Worm (Caenorhabditis elegans) whole organism, L4 larva: ENCODE results near the gene F07A11.4.
A peak's percentile ranks its signal among the peaks of the same experiment; 100 is the strongest.

ENCODE experiments used
- D1046.2 ChIP-seq: fragments of 200-800 bp; sonication (Bioruptor generic); IDR thresholded peaks from 2 replicates; pipeline ENCODE4 v1.3.6; 2022; ENCODE audit warnings: missing genetic modification characterization, missing compliant biosample characterization
- F37D6.2 ChIP-seq: sonication (generic microtip); optimal IDR thresholded peaks from 2 replicates; lab custom pipeline; 2016; ENCODE audit warnings: mild to moderate bottlenecking, missing genetic modification characterization, missing compliant biosample characterization
- F49E8.2 ChIP-seq: sonication (generic microtip); optimal IDR thresholded peaks from 2 replicates; lab custom pipeline; 2016; ENCODE audit warnings: missing compliant biosample characterization, mild to moderate bottlenecking, missing genetic modification characterization, borderline replicate concordance
- Y48G9A.11 ChIP-seq: fragments of 200-800 bp; sonication (Bioruptor generic); IDR thresholded peaks from 2 replicates; pipeline ENCODE4 v1.3.6; 2022; ENCODE audit warnings: missing genetic modification reagents, missing genetic modification characterization, missing compliant biosample characterization
- ZK546.5 ChIP-seq, 2 experiments: sonication (generic microtip); optimal IDR thresholded peaks; 2 replicates each; lab custom pipeline; 2017; ENCODE audit warnings: missing biosample characterization in 2 of 2, missing genetic modification characterization in 2 of 2
- aha-1 ChIP-seq: fragments of 150-350 bp; peaks from one replicate; lab custom pipeline; 2014; ENCODE audit warnings: missing biosample characterization, missing genetic modification characterization
- ceh-28 ChIP-seq: fragments of 150-350 bp; optimal IDR thresholded peaks from 2 replicates; lab custom pipeline; 2014; ENCODE audit warnings: missing biosample characterization, missing genetic modification reagents, missing genetic modification characterization
- daf-16 ChIP-seq, 3 experiments: sonication (generic microtip); optimal IDR thresholded peaks; 2 replicates each; lab custom pipeline; 2016 to 2017; ENCODE audit warnings: missing genetic modification characterization in 3 of 3, missing genetic modification reagents in 3 of 3, mild to moderate bottlenecking in 2 of 3, missing compliant biosample characterization in 2 of 3, missing biosample characterization in 1 of 3, moderate library complexity in 1 of 3
- dmd-6 ChIP-seq: fragments of 200-800 bp; sonication (Bioruptor generic); IDR thresholded peaks from 2 replicates; pipeline ENCODE4 v1.3.6; 2022; ENCODE audit warnings: missing genetic modification reagents, missing genetic modification characterization, missing compliant biosample characterization
- dve-1 ChIP-seq: sonication (generic microtip); optimal IDR thresholded peaks from 2 replicates; lab custom pipeline; 2017; ENCODE audit warnings: antibody characterized with exemption, mild to moderate bottlenecking, missing genetic modification characterization, missing compliant biosample characterization; ENCODE audit not compliant: insufficient read depth
- hlh-11 ChIP-seq: fragments of 200-800 bp; sonication (Bioruptor generic); optimal IDR thresholded peaks from 2 replicates; lab custom pipeline; 2018; ENCODE audit warnings: mild to moderate bottlenecking, missing genetic modification characterization, missing compliant biosample characterization
- lim-7 ChIP-seq: fragments of 200-800 bp; sonication (Bioruptor generic); IDR thresholded peaks from 2 replicates; pipeline ENCODE4 v1.3.6; 2022; ENCODE audit warnings: missing genetic modification characterization, missing compliant biosample characterization
- lin-13 ChIP-seq: fragments of 150-350 bp; optimal IDR thresholded peaks from 2 replicates; lab custom pipeline; 2014; ENCODE audit warnings: missing biosample characterization, missing genetic modification reagents, missing genetic modification characterization
- lin-38 ChIP-seq: fragments of 200-800 bp; sonication (Bioruptor generic); IDR thresholded peaks from 2 replicates; pipeline ENCODE4 v1.3.6; 2022; ENCODE audit warnings: missing genetic modification reagents, missing genetic modification characterization, missing compliant biosample characterization
- lin-39 ChIP-seq: fragments of 150-350 bp; optimal IDR thresholded peaks from 2 replicates; lab custom pipeline; 2014; ENCODE audit warnings: missing biosample characterization, missing genetic modification reagents, missing genetic modification characterization
- lsy-2 ChIP-seq, 2 experiments: fragments of 150-350 bp in 1 of 2; sonication (generic microtip) in 1 of 2; optimal IDR thresholded peaks; 2 replicates each; lab custom pipeline; 2014 to 2017; ENCODE audit warnings: missing biosample characterization in 2 of 2, missing genetic modification characterization in 2 of 2
- nhr-10 ChIP-seq: fragments of 150-350 bp; optimal IDR thresholded peaks from 2 replicates; lab custom pipeline; 2014; ENCODE audit warnings: missing biosample characterization, missing genetic modification characterization
- nhr-28 ChIP-seq: fragments of 150-350 bp; optimal IDR thresholded peaks from 2 replicates; lab custom pipeline; 2014; ENCODE audit warnings: missing biosample characterization, missing genetic modification characterization
- nhr-41 ChIP-seq: fragments of 200-800 bp; sonication (Bioruptor generic); IDR thresholded peaks from 2 replicates; pipeline ENCODE4 v1.3.6; 2022; ENCODE audit warnings: missing genetic modification reagents, missing genetic modification characterization, missing compliant biosample characterization
- nhr-42 ChIP-seq: fragments of 200-800 bp; sonication (Bioruptor generic); IDR thresholded peaks from 2 replicates; pipeline ENCODE4 v1.3.6; 2022; ENCODE audit warnings: missing genetic modification characterization, missing compliant biosample characterization
- nhr-76 ChIP-seq: fragments of 150-350 bp; optimal IDR thresholded peaks from 2 replicates; lab custom pipeline; 2014; ENCODE audit warnings: missing biosample characterization, missing genetic modification characterization
- pqm-1 ChIP-seq: sonication (generic microtip); optimal IDR thresholded peaks from 2 replicates; lab custom pipeline; 2017; ENCODE audit warnings: missing biosample characterization, missing genetic modification characterization
- rbr-2 ChIP-seq: sonication (generic microtip); optimal IDR thresholded peaks from 2 replicates; lab custom pipeline; 2016; ENCODE audit warnings: missing genotype, missing genetic modification characterization, missing compliant biosample characterization
- unc-130 ChIP-seq: sonication (generic microtip); optimal IDR thresholded peaks from 2 replicates; lab custom pipeline; 2016; ENCODE audit warnings: missing genetic modification reagents, missing genetic modification characterization, missing compliant biosample characterization
- unc-39 ChIP-seq: sonication (generic microtip); optimal IDR thresholded peaks from 2 replicates; lab custom pipeline; 2017; ENCODE audit warnings: missing biosample characterization, missing genetic modification characterization
- unc-62 ChIP-seq, 3 experiments: fragments of 150-350 bp in 1 of 3; sonication (generic microtip); optimal IDR thresholded peaks in 2 of 3; peaks in 1 of 3; 1 replicate in 1 of 3; 2 replicates in 2 of 3; lab custom pipeline; 2014 to 2017; ENCODE audit warnings: missing biosample characterization in 3 of 3, missing genetic modification characterization in 3 of 3, missing genetic modification reagents in 3 of 3, missing genotype in 1 of 3
- ztf-7 ChIP-seq: fragments of 150-350 bp; optimal IDR thresholded peaks from 2 replicates; lab custom pipeline; 2014; ENCODE audit warnings: missing biosample characterization, missing genetic modification characterization

F07A11.4 gene

DNA sequence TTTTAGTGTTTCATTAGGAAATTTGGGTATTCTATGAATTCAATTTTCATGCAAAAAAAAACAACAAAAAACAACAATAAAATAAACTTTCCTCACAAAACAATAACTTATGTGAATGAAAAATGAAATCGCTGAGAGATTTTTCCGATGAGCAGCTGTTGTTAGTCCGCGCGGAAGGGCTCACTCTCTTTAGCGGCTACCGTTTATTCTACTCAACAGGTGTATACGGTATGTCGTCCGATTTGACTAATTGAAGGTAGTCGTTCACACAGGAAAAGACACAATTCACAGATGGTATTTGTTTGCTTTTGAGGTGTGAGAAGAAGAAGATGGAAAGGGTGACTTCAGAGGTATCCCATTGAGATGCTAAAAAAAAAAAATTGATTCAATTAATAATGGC is 32.1 kb upstream of the F07A11.4 start:
- TF ChIP-seq lin-39 (tag; lab: Kevin White, UChicago) (no peak), nhr-42 (no peak), D1046.2 (GFP tag; lab: Robert Waterston, UW) (no peak), ZK546.5 (tag; optimal IDR thresholded peaks at IDR 0.05; lab: Kevin White, UChicago) (no peak), unc-39 (tag; lab: Kevin White, UChicago) (no peak)

- peak; percentile 73 for TF ChIP-seq pqm-1 (tag; lab: Kevin White, UChicago)
- TF ChIP-seq lim-7 = no peak
Measured at ce11 chrII:11569213-11569868, 31.5 kb upstream of the F07A11.4 start, which contains the start of the genes F54D5.23 and F54D5.4. F54D5.23 (minus strand) TSS chrII:11569287. F54D5.4 (plus strand) TSS chrII:11569818.

DNA sequence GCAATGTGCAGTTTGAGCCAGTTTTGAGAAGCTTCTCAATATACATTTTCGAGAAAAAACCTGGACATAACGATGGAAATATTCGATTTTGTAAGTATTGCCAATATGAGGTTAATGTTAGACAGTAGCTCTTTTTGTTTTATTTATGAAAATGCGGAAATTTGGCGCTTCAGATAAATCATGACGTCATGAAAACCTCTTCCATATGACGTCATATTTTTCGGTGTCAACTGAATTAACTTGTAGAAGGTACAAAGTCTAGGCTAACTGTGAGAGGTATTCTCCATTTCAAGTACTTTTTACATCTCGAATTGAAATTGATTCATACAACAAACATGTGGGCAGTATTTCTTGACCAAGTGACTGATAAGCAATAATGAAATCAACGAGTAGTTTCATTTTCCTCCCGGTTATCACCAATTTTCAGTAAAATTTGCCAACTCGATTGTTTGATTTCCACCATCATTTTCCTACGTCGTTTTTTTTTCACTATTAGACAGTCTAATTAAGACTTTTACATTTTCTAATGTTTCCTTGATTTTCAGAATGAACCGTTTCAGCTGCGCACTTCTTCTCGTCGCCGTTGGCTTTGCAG is 29.5 kb upstream of the F07A11.4 start, which contains the start of gene F54D5.3:
Gene F54D5.3 (plus strand): TSS at position 546 of the 595 bp plus-strand sequence.
- TF ChIP-seq hlh-11 (tag; lab: Kevin White, UChicago) = peak; percentile 47
- no peak for TF ChIP-seq F37D6.2 (tag; lab: Kevin White, UChicago)
- TF ChIP-seq ceh-28 (tag; lab: Kevin White, UChicago) = no peak
- TF ChIP-seq daf-16 (GFP tag; optimal IDR thresholded peaks at IDR 0.05; lab: Kevin White, UChicago) = no peak
- peak; percentile 33 for TF ChIP-seq daf-16 (tag; optimal IDR thresholded peaks at IDR 0.05; lab: Kevin White, UChicago)
- peak; percentile 54 for TF ChIP-seq nhr-28 (tag; lab: Kevin White, UChicago)
- no peak for TF ChIP-seq nhr-10 (tag; lab: Kevin White, UChicago)
- TF ChIP-seq ZK546.5 (tag; optimal IDR thresholded peaks at IDR 0.05; lab: Kevin White, UChicago) = no peak
- peak; percentile 31 for TF ChIP-seq dve-1
- TF ChIP-seq pqm-1 (tag; lab: Kevin White, UChicago) = peak; percentile 91
- peak in 1 of 2 experiments; percentile 66 for TF ChIP-seq unc-62 (GFP tag; optimal IDR thresholded peaks at IDR 0.05 in 1 of 2; lab: Kevin White, UChicago)
- no peak for TF ChIP-seq unc-62 (tag; optimal IDR thresholded peaks at IDR 0.05; lab: Kevin White, UChicago)
- TF ChIP-seq dmd-6 (GFP tag; lab: Robert Waterston, UW) = peak; percentile 28; the same call in 1 of the 2 replicates
- TF ChIP-seq nhr-41 (GFP tag; lab: Robert Waterston, UW) = no peak
- TF ChIP-seq, all 104 proteins: peak for 7

- peak; percentile 72 for TF ChIP-seq aha-1 (tag; lab: Kevin White, UChicago)
- TF ChIP-seq nhr-76 (tag; lab: Kevin White, UChicago) = no peak
Measured at ce11 chrII:11572944-11573343, 27.9 kb upstream of the F07A11.4 start, which contains the start of gene F54D5.2. F54D5.2 (plus strand) TSS chrII:11573180.

DNA sequence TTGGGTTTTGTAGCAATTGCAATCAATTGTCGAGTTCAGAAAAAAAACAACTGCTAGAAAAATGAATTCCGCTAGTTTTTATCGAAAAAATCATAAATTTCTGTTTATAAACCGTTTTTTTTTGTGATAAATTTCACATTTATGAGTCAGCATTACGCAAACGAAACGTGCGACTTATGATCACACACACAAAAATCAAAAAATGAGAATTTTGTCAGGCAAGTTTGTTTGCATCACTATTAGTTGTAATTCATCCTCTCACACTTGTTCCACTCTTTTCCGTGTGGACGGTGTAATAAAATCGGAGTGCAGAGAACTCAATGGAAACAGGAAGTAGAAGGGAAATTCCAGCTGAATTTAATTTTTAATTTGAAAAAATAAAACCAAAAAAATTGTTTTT is 23.4 kb upstream of the F07A11.4 start, which contains the start of gene pcs-1:
Gene pcs-1 (minus strand): TSS at position 344 of the 400 bp plus-strand sequence.
- no peak for TF ChIP-seq lin-13 (GFP tag; lab: Kevin White, UChicago)
- TF ChIP-seq daf-16 (GFP tag; optimal IDR thresholded peaks at IDR 0.05; lab: Kevin White, UChicago) = no peak
- TF ChIP-seq daf-16 (tag; optimal IDR thresholded peaks at IDR 0.05; lab: Kevin White, UChicago) = peak; percentile 4
- TF ChIP-seq pqm-1 (tag; lab: Kevin White, UChicago) = peak; percentile 50
- no peak for TF ChIP-seq ztf-7 (tag; lab: Kevin White, UChicago)
- peak in 1 of 2 experiments; percentile 23 for TF ChIP-seq lsy-2 (tag; optimal IDR thresholded peaks at IDR 0.05; lab: Kevin White, UChicago)
- TF ChIP-seq rbr-2 (tag; lab: Kevin White, UChicago) = no peak
- TF ChIP-seq dve-1 = no peak
- TF ChIP-seq nhr-28 (tag; lab: Kevin White, UChicago) = peak; percentile 8
- TF ChIP-seq, all 104 proteins: peak for 4

- TF ChIP-seq F49E8.2 (tag; lab: Kevin White, UChicago) (peak; percentile 56), unc-130 (GFP tag; lab: Kevin White, UChicago) (peak; percentile 72), Y48G9A.11 (0 out of 2 replicates have a peak, but pooled peaks have one; percentile 61), lin-38 (GFP tag; lab: Robert Waterston, UW) (peak; percentile 69), D1046.2 (GFP tag; lab: Robert Waterston, UW) (no peak)
Measured at ce11 chrII:11577861-11578260, 22.9 kb upstream of the F07A11.4 start.
